Worm (Caenorhabditis elegans) whole organism, late embryonic: Measurements from ENCODE around the gene che-12.
A peak's percentile ranks its signal among the peaks of the same experiment; 100 is the strongest.

Source experiments
- C08G9.2 ChIP-seq: sonication (generic microtip); optimal IDR thresholded peaks from 2 replicates; lab custom pipeline; 2016; ENCODE audit warnings: mild to moderate bottlenecking, missing genetic modification characterization, moderate library complexity, missing compliant biosample characterization
- C38D4.7 ChIP-seq: fragments of 200-800 bp; sonication (Bioruptor generic); optimal IDR thresholded peaks from 2 replicates; lab custom pipeline; 2018; ENCODE audit warnings: mild to moderate bottlenecking, missing genetic modification characterization, moderate library complexity, missing compliant biosample characterization
- K02D7.2 ChIP-seq: sonication (generic microtip); optimal IDR thresholded peaks from 2 replicates; lab custom pipeline; 2017; ENCODE audit warnings: mild to moderate bottlenecking, missing genetic modification characterization, missing compliant biosample characterization
- K09A11.1 ChIP-seq: sonication (generic microtip); optimal IDR thresholded peaks from 2 replicates; lab custom pipeline; 2017; ENCODE audit warnings: antibody characterized with exemption, mild to moderate bottlenecking, missing genetic modification characterization, missing compliant biosample characterization; ENCODE audit not compliant: insufficient read depth
- T23F11.4 ChIP-seq: fragments of 200-800 bp; sonication (Bioruptor generic); optimal IDR thresholded peaks from 2 replicates; lab custom pipeline; 2018; ENCODE audit warnings: mild to moderate bottlenecking, missing genetic modification characterization, missing compliant biosample characterization
- Y22D7AL.16 ChIP-seq: sonication (generic microtip); optimal IDR thresholded peaks from 2 replicates; lab custom pipeline; 2016; ENCODE audit warnings: missing genetic modification characterization, missing compliant biosample characterization
- ahr-1 ChIP-seq: sonication (generic microtip); optimal IDR thresholded peaks from 2 replicates; lab custom pipeline; 2016; ENCODE audit warnings: missing genetic modification characterization, missing compliant biosample characterization
- ama-1 ChIP-seq: fragments of 150-350 bp; optimal IDR thresholded peaks from 2 replicates; lab custom pipeline; 2014
- ceh-18 ChIP-seq: sonication (generic microtip); optimal IDR thresholded peaks from 2 replicates; lab custom pipeline; 2016; ENCODE audit warnings: missing genetic modification characterization, missing compliant biosample characterization
- ceh-19 ChIP-seq: fragments of 200-800 bp; sonication (Bioruptor generic); optimal IDR thresholded peaks from 2 replicates; lab custom pipeline; 2018; ENCODE audit warnings: mild to moderate bottlenecking, missing genetic modification characterization, missing compliant biosample characterization
- ceh-2 ChIP-seq: sonication (generic microtip); optimal IDR thresholded peaks from 2 replicates; lab custom pipeline; 2016; ENCODE audit warnings: missing genotype, missing genetic modification characterization, missing compliant biosample characterization
- ceh-31 ChIP-seq: sonication (generic microtip); optimal IDR thresholded peaks from 2 replicates; lab custom pipeline; 2016; ENCODE audit warnings: missing genetic modification characterization, missing compliant biosample characterization
- ceh-45 ChIP-seq: fragments of 200-800 bp; sonication (Bioruptor generic); IDR thresholded peaks from 2 replicates; pipeline ENCODE4 v1.3.6; 2022; ENCODE audit warnings: missing genetic modification reagents, missing genetic modification characterization, missing compliant biosample characterization
- ceh-48 ChIP-seq: sonication (generic microtip); optimal IDR thresholded peaks from 2 replicates; lab custom pipeline; 2016; ENCODE audit warnings: missing genetic modification characterization, inconsistent platforms, missing compliant biosample characterization
- ceh-6 ChIP-seq: fragments of 200-800 bp; sonication (Bioruptor generic); optimal IDR thresholded peaks from 2 replicates; lab custom pipeline; 2018; ENCODE audit warnings: mild to moderate bottlenecking, missing genetic modification characterization, missing compliant biosample characterization
- ceh-9 ChIP-seq: sonication (generic microtip); optimal IDR thresholded peaks from 2 replicates; lab custom pipeline; 2016; ENCODE audit warnings: mild to moderate bottlenecking, missing genetic modification characterization, inconsistent platforms, missing compliant biosample characterization
- elt-4 ChIP-seq: sonication (generic microtip); optimal IDR thresholded peaks from 2 replicates; lab custom pipeline; 2016; ENCODE audit warnings: missing genetic modification characterization, missing compliant biosample characterization
- fkh-10 ChIP-seq: fragments of 150-350 bp; optimal IDR thresholded peaks from 2 replicates; lab custom pipeline; 2014; ENCODE audit warnings: missing biosample characterization, missing genetic modification reagents, missing genetic modification characterization
- hlh-30 ChIP-seq: sonication (generic microtip); optimal IDR thresholded peaks from 2 replicates; lab custom pipeline; 2017; ENCODE audit warnings: antibody characterized with exemption, missing genetic modification characterization, missing compliant biosample characterization; ENCODE audit not compliant: insufficient read depth
- hlh-6 ChIP-seq: sonication (generic microtip); optimal IDR thresholded peaks from 2 replicates; lab custom pipeline; 2016; ENCODE audit warnings: missing genotype, missing genetic modification characterization, missing compliant biosample characterization
- lin-11 ChIP-seq: fragments of 200-800 bp; sonication (Bioruptor generic); optimal IDR thresholded peaks from 2 replicates; lab custom pipeline; 2018; ENCODE audit warnings: mild to moderate bottlenecking, missing genetic modification characterization, missing compliant biosample characterization
- mec-3 ChIP-seq: sonication (generic microtip); optimal IDR thresholded peaks from 2 replicates; lab custom pipeline; 2016; ENCODE audit warnings: borderline replicate concordance, missing genetic modification characterization, missing compliant biosample characterization
- nfya-1 ChIP-seq: sonication (generic microtip); optimal IDR thresholded peaks from 2 replicates; lab custom pipeline; 2017; ENCODE audit warnings: missing genetic modification characterization, mild to moderate bottlenecking, missing compliant biosample characterization, antibody characterized with exemption, moderate library complexity
- nhr-11 ChIP-seq: fragments of 150-350 bp; optimal IDR thresholded peaks from 2 replicates; lab custom pipeline; 2014; ENCODE audit warnings: missing biosample characterization, missing genetic modification characterization
- npax-4 ChIP-seq: sonication (generic microtip); optimal IDR thresholded peaks from 2 replicates; lab custom pipeline; 2016; ENCODE audit warnings: missing genetic modification characterization, missing compliant biosample characterization
- odd-2 ChIP-seq: sonication (generic microtip); optimal IDR thresholded peaks from 2 replicates; lab custom pipeline; 2017; ENCODE audit warnings: antibody characterized with exemption, mild to moderate bottlenecking, missing genetic modification characterization, missing compliant biosample characterization
- pat-9 ChIP-seq: fragments of 200-800 bp; sonication (Bioruptor generic); optimal IDR thresholded peaks from 2 replicates; lab custom pipeline; 2018; ENCODE audit warnings: mild to moderate bottlenecking, missing genetic modification characterization, moderate library complexity, missing compliant biosample characterization
- pax-1 ChIP-seq: fragments of 150-350 bp; optimal IDR thresholded peaks from 2 replicates; lab custom pipeline; 2014; ENCODE audit warnings: missing biosample characterization, missing genetic modification characterization
- pqm-1 ChIP-seq: sonication (generic microtip); optimal IDR thresholded peaks from 2 replicates; lab custom pipeline; 2016; ENCODE audit warnings: missing genetic modification characterization, missing compliant biosample characterization
- ref-2 ChIP-seq: sonication (generic microtip); optimal IDR thresholded peaks from 2 replicates; lab custom pipeline; 2016; ENCODE audit warnings: missing genetic modification characterization, missing compliant biosample characterization
- sox-2 ChIP-seq: fragments of 200-800 bp; sonication (Bioruptor generic); IDR thresholded peaks from 2 replicates; pipeline ENCODE4 v1.3.6; 2022; ENCODE audit warnings: missing genetic modification reagents, missing genetic modification characterization, missing compliant biosample characterization
- sox-4 ChIP-seq: sonication (generic microtip); optimal IDR thresholded peaks from 2 replicates; lab custom pipeline; 2017; ENCODE audit warnings: mild to moderate bottlenecking, missing genetic modification characterization, inconsistent platforms, missing compliant biosample characterization
- syd-9 ChIP-seq: sonication (generic microtip); optimal IDR thresholded peaks from 2 replicates; lab custom pipeline; 2016; ENCODE audit warnings: mild to moderate bottlenecking, missing genetic modification characterization, moderate library complexity, missing compliant biosample characterization
- tbx-2 ChIP-seq: sonication (generic microtip); optimal IDR thresholded peaks from 2 replicates; lab custom pipeline; 2016; ENCODE audit warnings: missing genetic modification characterization, missing compliant biosample characterization
- tbx-7 ChIP-seq: sonication (generic microtip); optimal IDR thresholded peaks from 2 replicates; lab custom pipeline; 2016; ENCODE audit warnings: missing genotype, missing genetic modification characterization, missing compliant biosample characterization
- ttx-3 ChIP-seq: sonication (generic microtip); optimal IDR thresholded peaks from 2 replicates; lab custom pipeline; 2016; ENCODE audit warnings: missing genetic modification reagents, missing genetic modification characterization, missing compliant biosample characterization
- unc-3 ChIP-seq, 2 experiments: fragments of 200-800 bp in 1 of 2; sonication (Bioruptor generic) in 1 of 2; sonication (generic microtip) in 1 of 2; conservative IDR thresholded peaks in 1 of 2; optimal IDR thresholded peaks in 1 of 2; 2 replicates each; pipeline versions ENCODE4 v1.3.6 to Lab custom; 2016 to 2022; ENCODE audit warnings: missing compliant biosample characterization in 2 of 2, missing genetic modification characterization in 2 of 2, missing genetic modification reagents in 1 of 2
- unc-42 ChIP-seq: sonication (generic microtip); optimal IDR thresholded peaks from 2 replicates; lab custom pipeline; 2016; ENCODE audit warnings: missing genotype, missing genetic modification characterization, missing compliant biosample characterization
- unc-55 ChIP-seq: sonication (generic microtip); optimal IDR thresholded peaks from 2 replicates; lab custom pipeline; 2017; ENCODE audit warnings: missing biosample characterization, missing genetic modification reagents, missing genetic modification characterization
- zip-5 ChIP-seq: sonication (generic microtip); optimal IDR thresholded peaks from 2 replicates; lab custom pipeline; 2016; ENCODE audit warnings: missing genetic modification characterization, missing compliant biosample characterization

Gene che-12

DNA sequence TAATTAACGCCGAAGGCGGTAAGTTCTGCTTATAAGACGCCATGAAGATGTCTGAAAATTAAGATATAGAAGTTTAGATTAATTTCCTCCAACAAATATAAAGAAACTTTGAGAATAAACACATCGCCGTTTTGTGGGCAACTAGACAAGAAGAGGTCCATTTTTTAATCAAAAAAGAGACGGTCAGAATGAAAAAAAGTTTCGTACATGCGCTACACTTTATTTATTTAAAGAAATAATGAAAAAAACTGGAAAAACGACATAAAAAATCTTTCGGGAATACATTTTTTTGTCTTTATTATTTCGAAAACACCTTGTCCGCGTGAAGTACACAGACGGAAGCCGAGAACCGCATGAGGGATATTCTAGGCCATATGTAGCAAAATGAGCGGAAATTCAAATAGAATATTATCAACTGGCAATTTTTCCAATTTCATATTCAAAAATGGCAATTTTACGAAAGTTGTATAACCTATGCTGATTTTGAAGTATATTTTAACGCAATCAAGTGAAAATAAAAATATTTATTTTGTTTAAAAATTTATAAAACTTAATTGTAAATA lies 48.7 kb upstream of the che-12 start, which contains the start of gene sluh-7 (continued):
- TF ChIP-seq unc-3 (GFP tag; conservative IDR thresholded peaks at IDR 0.05; lab: Robert Waterston, UW) (no peak), unc-3 (tag; optimal IDR thresholded peaks at IDR 0.05; lab: Kevin White, UChicago) (no peak), pat-9 (tag; lab: Kevin White, UChicago) (no peak), ceh-18 (tag; lab: Kevin White, UChicago) (peak; percentile 32), unc-42 (tag; lab: Kevin White, UChicago) (peak; percentile 11), ceh-6 (GFP tag; lab: Kevin White, UChicago) (no peak), ama-1 (lab: Kevin White, UChicago) (no peak), odd-2 (tag; lab: Kevin White, UChicago) (no peak), elt-4 (tag; lab: Kevin White, UChicago) (no peak), ref-2 (tag; lab: Kevin White, UChicago) (peak; percentile 88), Y22D7AL.16 (tag; lab: Kevin White, UChicago) (no peak), syd-9 (no peak), ahr-1 (tag; lab: Kevin White, UChicago) (peak; percentile 52), fkh-10 (no peak), nfya-1 (tag; lab: Kevin White, UChicago) (peak; percentile 50), sox-4 (no peak), ceh-31 (tag; lab: Kevin White, UChicago) (peak; percentile 96), zip-5 (tag; lab: Kevin White, UChicago) (peak; percentile 90), tbx-2 (peak; percentile 95), ceh-19 (GFP tag; lab: Kevin White, UChicago) (no peak), ttx-3 (tag; lab: Kevin White, UChicago) (peak; percentile 44), unc-55 (no peak)

ce11 chrV:10352928-10353427 lies 45.8 kb upstream of the che-12 start, which contains the start of gene nol-56:
nol-56 (minus strand) TSS chrV:10352978.
- TF ChIP-seq nfya-1 (tag; lab: Kevin White, UChicago) (peak; percentile 58), ceh-9 (tag; lab: Kevin White, UChicago) (no peak), ceh-31 (tag; lab: Kevin White, UChicago) (peak; percentile 48), npax-4 (tag; lab: Kevin White, UChicago) (no peak), tbx-2 (peak; percentile 15), ahr-1 (tag; lab: Kevin White, UChicago) (no peak), unc-42 (tag; lab: Kevin White, UChicago) (peak; percentile 7), lin-11 (tag; lab: Kevin White, UChicago) (no peak), C38D4.7 (GFP tag; lab: Kevin White, UChicago) (no peak), tbx-7 (peak; percentile 8), T23F11.4 (GFP tag; lab: Kevin White, UChicago) (no peak)

DNA sequence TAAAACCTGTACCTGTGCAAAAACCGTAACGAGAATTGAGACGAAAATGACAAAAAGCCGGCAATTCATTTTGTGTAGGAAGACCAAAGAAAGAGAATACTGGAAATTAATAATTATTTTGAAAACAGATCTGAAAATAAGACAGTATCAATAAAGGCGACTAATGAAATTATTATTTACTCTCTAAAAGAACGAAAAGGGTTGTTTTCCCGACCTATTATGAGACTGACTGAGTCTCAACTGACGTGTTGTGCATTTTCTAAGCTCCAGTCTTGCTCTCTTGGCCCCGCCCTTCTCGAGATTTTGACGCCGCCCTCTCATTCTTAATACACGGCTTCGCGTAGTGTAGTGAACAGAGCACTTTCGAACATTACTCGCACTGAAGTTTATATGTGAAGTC lies 42.9 kb upstream of the che-12 start, which contains the start of gene K07C5.9:
TSS of gene K07C5.9 (minus strand) at position 101 of the 400 bp plus-strand sequence.
- TF ChIP-seq T23F11.4 (GFP tag; lab: Kevin White, UChicago) (no peak), lin-11 (tag; lab: Kevin White, UChicago) (no peak), ceh-2 (tag; lab: Kevin White, UChicago) (no peak), pqm-1 (tag; lab: Kevin White, UChicago) (no peak)
- TF ChIP-seq, all 69 proteins: peak for 0

DNA sequence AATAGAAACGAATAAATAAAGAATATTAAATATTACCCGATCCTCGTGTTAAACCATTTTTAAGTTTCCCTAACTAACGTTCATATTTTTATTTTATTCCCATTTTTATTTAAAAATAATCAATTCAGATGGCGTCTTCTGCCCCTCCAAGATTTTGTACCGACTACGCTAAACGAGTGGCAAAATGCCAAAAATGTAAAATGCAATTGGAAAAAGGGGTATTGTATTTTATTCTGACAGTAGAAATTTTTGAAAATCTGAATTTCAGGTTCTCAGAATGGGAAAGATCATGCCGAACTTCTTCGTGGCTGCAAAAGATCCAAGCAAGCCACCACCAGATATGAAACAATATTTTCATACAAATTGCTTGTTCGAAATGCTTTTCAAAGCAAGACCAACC lies 35.7 kb upstream of the che-12 start, which contains the start of gene K07C5.3:
TSS of gene K07C5.3 (plus strand) at position 129 of the 400 bp plus-strand sequence.
- TF ChIP-seq pax-1 (tag; lab: Kevin White, UChicago) (no peak), hlh-6 (tag; lab: Kevin White, UChicago) (no peak), K09A11.1 (tag; lab: Kevin White, UChicago) (no peak), ceh-45 (GFP tag; lab: Robert Waterston, UW) (no peak), nhr-11 (tag; lab: Kevin White, UChicago) (no peak), nfya-1 (tag; lab: Kevin White, UChicago) (no peak), ceh-31 (tag; lab: Kevin White, UChicago) (no peak), hlh-30 (no peak), sox-2 (GFP tag; lab: Robert Waterston, UW) (no peak), C08G9.2 (tag; lab: Kevin White, UChicago) (no peak), K02D7.2 (tag; lab: Kevin White, UChicago) (no peak), ceh-48 (no peak), mec-3 (no peak), unc-55 (no peak)
